Worm (Caenorhabditis elegans) whole organism, young adult: ENCODE data around the gene K12H4.6.

Source experiments
- bed-2 ChIP-seq: fragments of 200-800 bp; sonication (Bioruptor generic); IDR thresholded peaks from 2 replicates; pipeline ENCODE4 v1.3.6; 2022; ENCODE audit warnings: missing genetic modification reagents, missing genetic modification characterization, missing compliant biosample characterization
- egl-44 ChIP-seq: fragments of 200-800 bp; sonication (Bioruptor generic); IDR thresholded peaks from 2 replicates; pipeline ENCODE4 v1.3.6; 2022; ENCODE audit warnings: missing genetic modification reagents, missing genetic modification characterization, missing compliant biosample characterization
- hlh-26 ChIP-seq: fragments of 200-800 bp; sonication (Bioruptor generic); conservative IDR thresholded peaks from 2 replicates; pipeline ENCODE4 v1.3.6; 2022; ENCODE audit warnings: missing genetic modification reagents, missing genetic modification characterization, missing compliant biosample characterization
- nhr-120 ChIP-seq: fragments of 200-800 bp; sonication (Bioruptor generic); IDR thresholded peaks from 2 replicates; pipeline ENCODE4 v1.3.6; 2022; ENCODE audit warnings: missing genetic modification characterization, missing compliant biosample characterization

ce11 chrIII:8063659-8064058 is 21.0 kb upstream of the K12H4.6 start:
- no peak for TF ChIP-seq egl-44 (GFP tag; lab: Robert Waterston, UW)
- no peak for TF ChIP-seq hlh-26 (GFP tag; lab: Robert Waterston, UW)
- no peak for TF ChIP-seq bed-2 (GFP tag; lab: Robert Waterston, UW)
- no peak for TF ChIP-seq nhr-120 (GFP tag; lab: Robert Waterston, UW)
